Fruit fly (Drosophila melanogaster) whole organism, embryonic: ENCODE measurements around the gene CG31793.

ENCODE experiments used
- Ada2b ChIP-seq: fragments of 200-800 bp; sonication (Bioruptor generic); IDR thresholded peaks from 2 replicates; pipeline ENCODE4 v1.3.6; 2022; ENCODE audit warnings: missing biosample characterization, missing genetic modification characterization
- CG10979 ChIP-seq: fragments of 200-800 bp; sonication (Bioruptor generic); optimal IDR thresholded peaks from 2 replicates; lab custom pipeline; 2018; ENCODE audit warnings: missing biosample characterization, mild to moderate bottlenecking, missing genetic modification characterization, moderate library complexity
- CG11504 ChIP-seq: fragments of 200-800 bp; sonication (Bioruptor generic); optimal IDR thresholded peaks from 3 replicates; lab custom pipeline; 2019; ENCODE audit warnings: missing biosample characterization, mild to moderate bottlenecking, missing genetic modification characterization, moderate library complexity
- CG11696 ChIP-seq: fragments of 200-800 bp; sonication (Bioruptor generic); IDR thresholded peaks from 2 replicates; pipeline ENCODE4 v1.3.6; 2022; ENCODE audit warnings: missing biosample characterization, missing genetic modification characterization
- CG12744 ChIP-seq: fragments of 200-800 bp; sonication (Bioruptor generic); optimal IDR thresholded peaks from 2 replicates; lab custom pipeline; 2016; ENCODE audit warnings: missing biosample characterization, missing genetic modification characterization
- CG13287 ChIP-seq: fragments of 200-800 bp; sonication (Bioruptor generic); IDR thresholded peaks from 2 replicates; pipeline ENCODE4 v1.3.6; 2022; ENCODE audit warnings: missing biosample characterization, missing genetic modification characterization; ENCODE audit not compliant: partially characterized antibody
- CG13296 ChIP-seq: fragments of 200-800 bp; sonication (Bioruptor generic); optimal IDR thresholded peaks from 3 replicates; lab custom pipeline; 2018; ENCODE audit warnings: missing biosample characterization, mild to moderate bottlenecking, missing genetic modification characterization
- CG14710 ChIP-seq: fragments of 200-800 bp; sonication (Bioruptor generic); optimal IDR thresholded peaks from 3 replicates; lab custom pipeline; 2019; ENCODE audit warnings: missing biosample characterization, mild to moderate bottlenecking, missing genetic modification characterization, moderate library complexity
- CG15011 ChIP-seq: fragments of 200-800 bp; sonication (Bioruptor generic); optimal IDR thresholded peaks from 3 replicates; lab custom pipeline; 2018; ENCODE audit warnings: missing biosample characterization, mild to moderate bottlenecking, missing genetic modification characterization
- CG15514 ChIP-seq: fragments of 200-800 bp; sonication (Bioruptor generic); optimal IDR thresholded peaks from 3 replicates; lab custom pipeline; 2017; ENCODE audit warnings: missing biosample characterization, missing genetic modification characterization, mild to moderate bottlenecking, moderate library complexity, missing genetic modification reagents
- CG17186 ChIP-seq: fragments of 200-800 bp; sonication (Bioruptor generic); optimal IDR thresholded peaks from 3 replicates; lab custom pipeline; 2017; ENCODE audit warnings: missing biosample characterization, missing genetic modification reagents, missing genetic modification characterization
- CG2678 ChIP-seq: fragments of 200-800 bp; sonication (Bioruptor generic); optimal IDR thresholded peaks from 3 replicates; lab custom pipeline; 2019; ENCODE audit warnings: missing biosample characterization, mild to moderate bottlenecking, missing genetic modification characterization, moderate library complexity
- CG30020 ChIP-seq: fragments of 200-800 bp; optimal IDR thresholded peaks from 2 replicates; lab custom pipeline; 2019; ENCODE audit warnings: missing biosample characterization, mild to moderate bottlenecking, missing genetic modification characterization, moderate library complexity
- CG31224 ChIP-seq: fragments of 200-800 bp; sonication (Bioruptor generic); IDR thresholded peaks from 2 replicates; pipeline ENCODE4 v1.3.6; 2022; ENCODE audit warnings: missing biosample characterization, missing genetic modification characterization
- CG34376 ChIP-seq: fragments of 200-800 bp; sonication (Bioruptor generic); optimal IDR thresholded peaks from 2 replicates; lab custom pipeline; 2018; ENCODE audit warnings: missing biosample characterization, mild to moderate bottlenecking, missing genetic modification characterization
- CG42726 ChIP-seq: fragments of 200-800 bp; sonication (Bioruptor generic); IDR thresholded peaks from 2 replicates; pipeline ENCODE4 v1.3.6; 2022; ENCODE audit warnings: missing biosample characterization, missing genetic modification characterization; ENCODE audit not compliant: partially characterized antibody
- CG4854 ChIP-seq: fragments of 200-800 bp; sonication (Bioruptor generic); optimal IDR thresholded peaks from 2 replicates; lab custom pipeline; 2016; ENCODE audit warnings: missing biosample characterization, missing genetic modification characterization, inconsistent platforms
- CG6175 ChIP-seq: fragments of 200-800 bp; sonication (Bioruptor generic); IDR thresholded peaks from 3 replicates; pipeline ENCODE4 v1.3.6; 2022; ENCODE audit warnings: missing biosample characterization, missing genetic modification characterization
- CG8478 ChIP-seq: fragments of >200 bp; optimal IDR thresholded peaks from 2 replicates; lab custom pipeline; 2018
- CG9609 ChIP-seq: fragments of 200-800 bp; sonication (Bioruptor generic); optimal IDR thresholded peaks from 3 replicates; lab custom pipeline; 2016; ENCODE audit warnings: missing biosample characterization, missing genetic modification characterization
- CG9932 ChIP-seq: fragments of 200-800 bp; sonication (Bioruptor generic); IDR thresholded peaks from 2 replicates; pipeline ENCODE4 v1.3.6; 2022; ENCODE audit warnings: missing biosample characterization, missing genetic modification characterization
- Dip2 ChIP-seq: fragments of 200-800 bp; sonication (Bioruptor generic); IDR thresholded peaks from 2 replicates; pipeline ENCODE4 v1.3.6; 2022; ENCODE audit warnings: missing biosample characterization, missing genetic modification characterization
- E2f2 ChIP-seq: fragments of 200-800 bp; sonication (Bioruptor generic); IDR thresholded peaks from 2 replicates; pipeline ENCODE4 v1.3.6; 2022; ENCODE audit warnings: missing biosample characterization, missing genetic modification characterization
- Ets65A ChIP-seq: fragments of 200-800 bp; sonication (Bioruptor generic); peaks from one replicate; lab custom pipeline; 2016; ENCODE audit warnings: missing biosample characterization, missing genetic modification characterization
- Hand ChIP-seq: fragments of 200-800 bp; sonication (Bioruptor generic); optimal IDR thresholded peaks from 2 replicates; lab custom pipeline; 2017; ENCODE audit warnings: mild to moderate bottlenecking, missing biosample characterization, missing genetic modification reagents, missing genetic modification characterization
- Hey ChIP-seq: fragments of 200-800 bp; sonication (Bioruptor generic); optimal IDR thresholded peaks from 3 replicates; lab custom pipeline; 2018; ENCODE audit warnings: missing biosample characterization, mild to moderate bottlenecking, missing genetic modification characterization
- Hr51 ChIP-seq, 2 experiments: fragments of 200-800 bp; sonication (Bioruptor generic); optimal IDR thresholded peaks; 2 replicates in 1 of 2; 3 replicates in 1 of 2; lab custom pipeline; 2016 to 2018; ENCODE audit warnings: missing biosample characterization in 2 of 2, missing genetic modification characterization in 2 of 2, mild to moderate bottlenecking in 1 of 2, moderate library complexity in 1 of 2
- Lim3 ChIP-seq: fragments of 200-800 bp; sonication (Bioruptor generic); IDR thresholded peaks from 2 replicates; pipeline ENCODE4 v1.3.6; 2022; ENCODE audit warnings: missing biosample characterization, missing genetic modification characterization
- NFAT ChIP-seq: fragments of 200-800 bp; sonication (Bioruptor generic); IDR thresholded peaks from 2 replicates; pipeline ENCODE4 v1.3.6; 2022; ENCODE audit warnings: missing biosample characterization, missing genetic modification characterization
- Nf-YB ChIP-seq: fragments of 200-800 bp; sonication (Bioruptor generic); optimal IDR thresholded peaks from 3 replicates; lab custom pipeline; 2019; ENCODE audit warnings: missing biosample characterization, mild to moderate bottlenecking, missing genetic modification characterization, moderate library complexity
- Sox100B ChIP-seq: fragments of 200-800 bp; sonication (Bioruptor generic); optimal IDR thresholded peaks from 3 replicates; lab custom pipeline; 2018; ENCODE audit warnings: missing biosample characterization, mild to moderate bottlenecking, missing genetic modification characterization
- Stat92E ChIP-seq, 3 experiments: fragments of >200 bp in 2 of 3; fragments of 200-800 bp in 1 of 3; sonication (Bioruptor generic) in 1 of 3; optimal IDR thresholded peaks; 2 replicates each; lab custom pipeline; 2017 to 2019; ENCODE audit warnings: missing biosample characterization in 3 of 3, missing genetic modification characterization in 3 of 3, mild to moderate bottlenecking in 1 of 3, moderate library complexity in 1 of 3
- TFAM ChIP-seq: fragments of 200-800 bp; sonication (Bioruptor generic); optimal IDR thresholded peaks from 2 replicates; lab custom pipeline; 2017; ENCODE audit warnings: missing biosample characterization, missing genetic modification characterization, inconsistent platforms
- Vsx1 ChIP-seq: fragments of 200-800 bp; sonication (Bioruptor generic); optimal IDR thresholded peaks from 2 replicates; lab custom pipeline; 2017; ENCODE audit warnings: missing biosample characterization, mild to moderate bottlenecking, missing genetic modification characterization, missing genetic modification reagents
- aop ChIP-seq: fragments of 200-800 bp; sonication (Bioruptor generic); IDR thresholded peaks from 2 replicates; pipeline ENCODE4 v1.3.6; 2022; ENCODE audit warnings: missing biosample characterization, missing genetic modification characterization
- bigmax ChIP-seq: fragments of 200-800 bp; sonication (Bioruptor generic); optimal IDR thresholded peaks from 2 replicates; lab custom pipeline; 2018; ENCODE audit warnings: missing biosample characterization, mild to moderate bottlenecking, missing genetic modification characterization
- bowl ChIP-seq: fragments of 200-800 bp; sonication (Bioruptor generic); IDR thresholded peaks from 2 replicates; pipeline ENCODE4 v1.3.6; 2022; ENCODE audit warnings: missing biosample characterization, missing genetic modification characterization
- br ChIP-seq: fragments of >200 bp; optimal IDR thresholded peaks from 2 replicates; lab custom pipeline; 2017
- da ChIP-seq: fragments of 200-800 bp; sonication (Bioruptor generic); optimal IDR thresholded peaks from 2 replicates; lab custom pipeline; 2016; ENCODE audit warnings: missing biosample characterization, missing genetic modification characterization
- disco-r ChIP-seq: fragments of 200-800 bp; sonication (Bioruptor generic); optimal IDR thresholded peaks from 2 replicates; lab custom pipeline; 2016; ENCODE audit warnings: missing biosample characterization, missing genetic modification characterization
- en ChIP-seq: fragments of 200-800 bp; sonication (Bioruptor generic); optimal IDR thresholded peaks from 2 replicates; lab custom pipeline; 2016; ENCODE audit warnings: missing biosample characterization, missing genetic modification characterization
- gem ChIP-seq: fragments of 200-800 bp; sonication (Bioruptor generic); optimal IDR thresholded peaks from 2 replicates; lab custom pipeline; 2019; ENCODE audit warnings: missing biosample characterization, mild to moderate bottlenecking, missing genetic modification characterization, moderate library complexity
- jigr1 ChIP-seq: fragments of 200-800 bp; sonication (Bioruptor generic); IDR thresholded peaks from 3 replicates; pipeline ENCODE4 v1.3.6; 2022; ENCODE audit warnings: missing biosample characterization, missing genetic modification characterization
- kay ChIP-seq: fragments of 200-800 bp; sonication (Bioruptor generic); optimal IDR thresholded peaks from 2 replicates; lab custom pipeline; 2016; ENCODE audit warnings: missing biosample characterization, missing genetic modification characterization
- knrl ChIP-seq: fragments of 200-800 bp; sonication (Bioruptor generic); IDR thresholded peaks from 3 replicates; pipeline ENCODE4 v1.3.6; 2022; ENCODE audit warnings: missing biosample characterization, missing genetic modification characterization; ENCODE audit not compliant: partially characterized antibody
- peb ChIP-seq: fragments of 200-800 bp; sonication (Bioruptor generic); IDR thresholded peaks from 2 replicates; pipeline ENCODE4 v1.3.6; 2022; ENCODE audit warnings: missing biosample characterization, missing genetic modification characterization
- row ChIP-seq: fragments of 200-800 bp; sonication (Bioruptor generic); IDR thresholded peaks from 3 replicates; pipeline ENCODE4 v1.3.6; 2022; ENCODE audit warnings: missing biosample characterization, missing genetic modification characterization
- sr ChIP-seq: fragments of 200-800 bp; sonication (Bioruptor generic); IDR thresholded peaks from 3 replicates; pipeline ENCODE4 v1.3.6; 2022; ENCODE audit warnings: missing biosample characterization, missing genetic modification characterization
- ssp ChIP-seq: fragments of 200-800 bp; sonication (Bioruptor generic); IDR thresholded peaks from 2 replicates; pipeline ENCODE4 v1.3.6; 2022; ENCODE audit warnings: missing biosample characterization, missing genetic modification characterization
- vnd ChIP-seq: fragments of 200-800 bp; sonication (Bioruptor generic); IDR thresholded peaks from 3 replicates; pipeline ENCODE4 v1.3.6; 2022; ENCODE audit warnings: missing biosample characterization, missing genetic modification characterization; ENCODE audit not compliant: partially characterized antibody
- zf30C ChIP-seq: fragments of 200-800 bp; sonication (Bioruptor generic); optimal IDR thresholded peaks from 3 replicates; lab custom pipeline; 2018; ENCODE audit warnings: missing biosample characterization, mild to moderate bottlenecking, missing genetic modification characterization

Gene CG31793

DNA sequence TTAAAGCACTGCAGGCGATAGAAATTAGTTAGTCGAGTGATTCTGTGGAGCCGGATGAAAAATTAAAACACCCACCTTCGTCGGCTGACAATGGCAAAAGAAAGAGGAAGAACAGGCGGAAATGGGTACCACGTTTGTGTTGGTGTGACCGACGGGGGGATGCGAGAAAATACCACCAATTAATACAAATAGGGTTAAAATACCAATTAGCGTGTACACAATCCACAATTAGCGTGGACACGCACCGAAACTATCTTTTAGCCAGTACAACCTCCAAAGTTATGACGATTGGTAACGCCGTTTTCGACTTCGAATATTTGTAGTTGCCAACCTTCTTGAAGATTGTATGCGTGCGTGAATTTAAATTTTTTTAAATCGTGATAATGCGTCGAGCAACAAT is 6.0 kb downstream of the CG31793 start, which contains the start of gene RpL30 (continued):
- TF ChIP-seq CG9609 (GFP tag; lab: Kevin White, UChicago) = peak; percentile 92
- TF ChIP-seq CG13296 (GFP tag; lab: Kevin White, UChicago) = peak; percentile 94
- peak; percentile 82 for TF ChIP-seq CG13287 (GFP tag; lab: Robert Waterston, UW)
- TF ChIP-seq CG4854 = peak; percentile 98
- peak; percentile 69 for TF ChIP-seq TFAM (GFP tag; lab: Kevin White, UChicago)
- TF ChIP-seq CG34376 (GFP tag; lab: Kevin White, UChicago) = peak; percentile 98
- peak; percentile 86 for TF ChIP-seq CG9932 (GFP tag; lab: Robert Waterston, UW)
- TF ChIP-seq kay (GFP tag; lab: Kevin White, UChicago) = peak; percentile 59
- TF ChIP-seq Vsx1 (GFP tag; lab: Kevin White, UChicago) = peak; percentile 90
- TF ChIP-seq E2f2 (GFP tag; lab: Robert Waterston, UW) = peak; percentile 99
- peak; percentile 71 for TF ChIP-seq bowl (GFP tag; lab: Robert Waterston, UW)
- TF ChIP-seq aop (GFP tag; lab: Robert Waterston, UW) = peak; percentile 62
- peak; percentile 89 for TF ChIP-seq sr (GFP tag; lab: Robert Waterston, UW)
- peak; percentile 80 for TF ChIP-seq Nf-YB (GFP tag; lab: Kevin White, UChicago)
- peak; percentile 74 for TF ChIP-seq knrl (GFP tag; lab: Robert Waterston, UW)
- peak; percentile 75 for TF ChIP-seq Sox100B (GFP tag; lab: Kevin White, UChicago)
- TF ChIP-seq CG11696 (GFP tag; lab: Robert Waterston, UW) = no peak; the same call in 1 of the 2 replicates
- peak; percentile 65 for TF ChIP-seq CG8478 (lab: Kevin White, UChicago)
- peak; percentile 54 for TF ChIP-seq zf30C (GFP tag; lab: Kevin White, UChicago)
- peak; percentile 86 for TF ChIP-seq NFAT (GFP tag; lab: Robert Waterston, UW)
- peak; percentile 89 for TF ChIP-seq CG11504 (tag; lab: Kevin White, UChicago)
- TF ChIP-seq CG10979 = peak; percentile 80
- peak; percentile 91 for TF ChIP-seq Hand (GFP tag; lab: Kevin White, UChicago)
- TF ChIP-seq Lim3 (GFP tag; lab: Robert Waterston, UW) = no peak
- no peak for TF ChIP-seq vnd
- peak; percentile 77 for TF ChIP-seq CG31224 (GFP tag; lab: Robert Waterston, UW)
- TF ChIP-seq CG42726 (GFP tag; lab: Robert Waterston, UW) = peak; percentile 55
- TF ChIP-seq Dip2 = no peak
- no peak for TF ChIP-seq jigr1 (GFP tag; lab: Robert Waterston, UW)
- peak; percentile 92 for TF ChIP-seq CG14710 (tag; lab: Kevin White, UChicago)
- peak; percentile 88 for TF ChIP-seq CG12744 (GFP tag; lab: Kevin White, UChicago)
- peak; percentile 84 for TF ChIP-seq en (GFP tag; lab: Kevin White, UChicago)
- TF ChIP-seq CG17186 (GFP tag; lab: Kevin White, UChicago) = peak; percentile 83
- TF ChIP-seq CG2678 (tag; lab: Kevin White, UChicago) = peak; percentile 82
- TF ChIP-seq gem (tag; lab: Kevin White, UChicago) = peak; percentile 75
- TF ChIP-seq CG30020 (tag; lab: Kevin White, UChicago) = peak; percentile 60
- TF ChIP-seq row (GFP tag; lab: Robert Waterston, UW) = peak; percentile 60
- TF ChIP-seq ssp (GFP tag; lab: Robert Waterston, UW) = peak; percentile 76
- TF ChIP-seq CG6175 (GFP tag; lab: Robert Waterston, UW) = peak; percentile 82; the same call in 2 of the 3 replicates
- peak; percentile 79 to 84 for TF ChIP-seq Hr51 (GFP tag; optimal IDR thresholded peaks at IDR 0.05; lab: Kevin White, UChicago)
- peak in 1 of 3 experiments; percentile 90 for TF ChIP-seq Stat92E (GFP tag; optimal IDR thresholded peaks at IDR 0.05; lab: Kevin White, UChicago)
- TF ChIP-seq disco-r (GFP tag; lab: Kevin White, UChicago) = peak; percentile 84
- no peak for TF ChIP-seq br (lab: Kevin White, UChicago)
- peak; percentile 89 for TF ChIP-seq bigmax (GFP tag; lab: Kevin White, UChicago)
- peak; percentile 99 for TF ChIP-seq Ets65A
- TF ChIP-seq CG15011 = peak; percentile 89
- peak; percentile 69 for TF ChIP-seq Ada2b (GFP tag; lab: Robert Waterston, UW)
- TF ChIP-seq Hey (tag; lab: Kevin White, UChicago) = peak; percentile 84
- TF ChIP-seq CG15514 (GFP tag; lab: Kevin White, UChicago) = peak; percentile 96
- peak; percentile 88 for TF ChIP-seq da (GFP tag; lab: Kevin White, UChicago)
- peak; percentile 42; the same call in 1 of the 2 replicates for TF ChIP-seq peb (GFP tag; lab: Robert Waterston, UW)
